Fruit fly (Drosophila melanogaster): ENCODE data around the gene Pitslre.
A peak's percentile ranks its signal among the peaks of the same experiment; 100 is the strongest.

The Pitslre gene

dm6 chr3L:20800208-20800607, 28.9 kb downstream of the Pitslre start, which contains the start of gene Spc105R (continued):
- no peak for TF ChIP-seq grn (GFP tag; optimal IDR thresholded peaks at IDR 0.05)
- TF ChIP-seq Poxn (GFP tag; IDR thresholded peaks at IDR 0.05) = no peak
- TF ChIP-seq fd96Cb (tag; optimal IDR thresholded peaks at IDR 0.05) = no peak
- TF ChIP-seq MBD-R2 (GFP tag; IDR thresholded peaks at IDR 0.05) = peak; percentile 74
- TF ChIP-seq dysf (GFP tag; IDR thresholded peaks at IDR 0.05) = no peak
- TF ChIP-seq repo (GFP tag; optimal IDR thresholded peaks at IDR 0.05) = no peak
- TF ChIP-seq HLH3B (GFP tag; IDR thresholded peaks at IDR 0.05) = no peak
- TF ChIP-seq bsh (GFP tag; optimal IDR thresholded peaks at IDR 0.05) = no peak
- TF ChIP-seq al (GFP tag; IDR thresholded peaks at IDR 0.05) = no peak
- no peak for TF ChIP-seq Sox102F (GFP tag; optimal IDR thresholded peaks at IDR 0.05)
- TF ChIP-seq dpn (GFP tag; optimal IDR thresholded peaks at IDR 0.05) = no peak
- TF ChIP-seq Hr78 (GFP tag; optimal IDR thresholded peaks at IDR 0.05) = no peak
- no peak for TF ChIP-seq CG8924 (tag; optimal IDR thresholded peaks at IDR 0.05)
- no peak for TF ChIP-seq Jarid2 (GFP tag; optimal IDR thresholded peaks at IDR 0.05)
- peak; percentile 26 for TF ChIP-seq CG17829 (tag; optimal IDR thresholded peaks at IDR 0.05)
- peak; percentile 56; the same call in 1 of the 2 replicates for TF ChIP-seq CG13287 (GFP tag; IDR thresholded peaks at IDR 0.05; ENCODE audit: partially characterized antibody)
- peak; percentile 57; the same call in 1 of the 3 replicates for TF ChIP-seq Opbp (GFP tag; IDR thresholded peaks at IDR 0.05; ENCODE audit: partially characterized antibody)
- TF ChIP-seq CG17186 (GFP tag; optimal IDR thresholded peaks at IDR 0.05) = peak; percentile 9
- TF ChIP-seq YL-1 (GFP tag; optimal IDR thresholded peaks at IDR 0.05) = peak; percentile 54
- no peak for TF ChIP-seq br (optimal IDR thresholded peaks at IDR 0.05)
- no peak for TF ChIP-seq tll (GFP tag; optimal IDR thresholded peaks at IDR 0.05)
- no peak for TF ChIP-seq ato (GFP tag; IDR thresholded peaks at IDR 0.05; ENCODE audit: partially characterized antibody)
- TF ChIP-seq CG7928 (GFP tag; optimal IDR thresholded peaks at IDR 0.05) = no peak
- TF ChIP-seq CG10147 (GFP tag; optimal IDR thresholded peaks at IDR 0.05) = no peak
- no peak for TF ChIP-seq fru (optimal IDR thresholded peaks at IDR 0.05)
- no peak for TF ChIP-seq Doc2 (GFP tag; IDR thresholded peaks at IDR 0.05)
- no peak for TF ChIP-seq CG12744 (GFP tag; optimal IDR thresholded peaks at IDR 0.05)
- no peak for TF ChIP-seq Mad (GFP tag; optimal IDR thresholded peaks at IDR 0.05)
- no peak for TF ChIP-seq BtbVII (GFP tag; optimal IDR thresholded peaks at IDR 0.05)
- no peak for TF ChIP-seq CG7357 (GFP tag; IDR thresholded peaks at IDR 0.05)
- TF ChIP-seq CG12391 (tag; optimal IDR thresholded peaks at IDR 0.05) = no peak
- no peak for TF ChIP-seq CG8281 (tag; optimal IDR thresholded peaks at IDR 0.05)
- TF ChIP-seq Fer2 (tag; optimal IDR thresholded peaks at IDR 0.05) = no peak
- no peak for TF ChIP-seq CG7556 (GFP tag; optimal IDR thresholded peaks at IDR 0.05)
- no peak for TF ChIP-seq CG4820 (GFP tag; optimal IDR thresholded peaks at IDR 0.05)
- no peak for TF ChIP-seq CG12659 (GFP tag; optimal IDR thresholded peaks at IDR 0.05)
- no peak for TF ChIP-seq shn (GFP tag; optimal IDR thresholded peaks at IDR 0.05)
- TF ChIP-seq sug (tag; optimal IDR thresholded peaks at IDR 0.05) = no peak
- TF ChIP-seq CG16779 (GFP tag; IDR thresholded peaks at IDR 0.05) = no peak
- no peak for TF ChIP-seq gt (GFP tag; IDR thresholded peaks at IDR 0.05)
- peak; percentile 22 for TF ChIP-seq CG8359 (GFP tag; optimal IDR thresholded peaks at IDR 0.05; ENCODE audit: borderline replicate concordance)
- TF ChIP-seq CG7963 (GFP tag; IDR thresholded peaks at IDR 0.05; ENCODE audit: partially characterized antibody) = no peak
- TF ChIP-seq CG7987 (GFP tag; optimal IDR thresholded peaks at IDR 0.05) = no peak
- TF ChIP-seq slbo (GFP tag; IDR thresholded peaks at IDR 0.05) = no peak
- no peak for TF ChIP-seq B-H1 (GFP tag; IDR thresholded peaks at IDR 0.05)
- TF ChIP-seq exex (tag; optimal IDR thresholded peaks at IDR 0.05) = no peak
- TF ChIP-seq Drgx (GFP tag; IDR thresholded peaks at IDR 0.05) = no peak
- no peak for TF ChIP-seq Atf3 (GFP tag; optimal IDR thresholded peaks at IDR 0.05)
- no peak for TF ChIP-seq kni (GFP tag; optimal IDR thresholded peaks at IDR 0.05)
- no peak for TF ChIP-seq jumu (GFP tag; optimal IDR thresholded peaks at IDR 0.05)
- no peak for TF ChIP-seq pnt (GFP tag; optimal IDR thresholded peaks at IDR 0.05)

All from whole organism, embryonic.